Worm (Caenorhabditis elegans): ENCODE data around the gene srh-239.

Gene srh-239

DNA sequence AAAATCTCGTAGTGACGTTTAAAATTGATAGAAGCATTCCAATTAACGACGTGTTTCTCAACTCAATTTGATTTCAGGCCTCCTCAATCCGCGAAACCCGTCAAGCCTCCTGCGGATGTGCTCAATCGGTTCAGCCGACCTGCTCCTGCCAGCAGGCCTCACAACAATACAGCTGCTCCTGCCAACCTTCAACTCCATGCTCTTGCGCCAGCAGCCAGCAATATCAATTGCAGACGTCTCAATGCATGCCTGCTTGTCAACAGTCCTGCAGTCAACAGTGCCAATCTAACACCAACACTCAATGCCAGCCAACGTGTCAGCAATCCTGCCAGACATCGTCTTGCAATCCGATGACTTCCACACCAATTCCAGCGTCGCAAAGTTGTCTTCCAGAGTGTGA is 20.5 kb downstream of the srh-239 start:
- TF ChIP-seq ztf-4 (tag; optimal IDR thresholded peaks at IDR 0.05) = no peak
- TF ChIP-seq elt-1 (tag; optimal IDR thresholded peaks at IDR 0.05) = no peak
- TF ChIP-seq nhr-6 (tag; optimal IDR thresholded peaks at IDR 0.05) = no peak
- TF ChIP-seq R02D3.7 (tag; optimal IDR thresholded peaks at IDR 0.05) = no peak
- TF ChIP-seq nhr-77 (tag; optimal IDR thresholded peaks at IDR 0.05) = no peak
- no peak for TF ChIP-seq peb-1 (tag; optimal IDR thresholded peaks at IDR 0.05)
- TF ChIP-seq lin-11 (tag; optimal IDR thresholded peaks at IDR 0.05) = no peak
- no peak for TF ChIP-seq F13H6.1 (tag; optimal IDR thresholded peaks at IDR 0.05)
- no peak for TF ChIP-seq mab-5 (tag; optimal IDR thresholded peaks at IDR 0.05)
- no peak for TF ChIP-seq ztf-1 (GFP tag; conservative IDR thresholded peaks at IDR 0.05)
- TF ChIP-seq ama-1 (optimal IDR thresholded peaks at IDR 0.05) = no peak
- no peak for TF ChIP-seq nhr-11 (tag; optimal IDR thresholded peaks at IDR 0.05)
- TF ChIP-seq C34F6.9 (tag; optimal IDR thresholded peaks at IDR 0.05) = no peak

DNA sequence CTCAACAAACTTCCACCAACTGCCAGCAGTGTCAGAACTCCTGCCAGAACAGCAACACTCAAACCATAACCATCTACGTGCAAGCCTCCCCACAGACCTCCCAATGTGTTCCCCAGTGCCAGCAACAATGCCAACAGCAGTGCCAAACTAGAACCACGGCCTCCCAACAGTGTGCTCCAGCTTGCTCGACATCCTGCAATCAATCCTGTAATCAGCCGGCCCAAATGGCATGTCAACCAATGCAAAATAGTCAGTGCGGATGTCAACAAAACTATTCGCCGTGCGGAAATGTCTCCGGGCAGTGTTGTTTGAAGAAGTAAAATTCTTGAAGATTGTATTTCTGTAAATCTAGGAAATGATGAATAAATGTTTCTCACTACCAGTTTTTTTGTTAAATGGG is 21.2 kb downstream of the srh-239 start:
- TF ChIP-seq unc-39 (tag; optimal IDR thresholded peaks at IDR 0.05) (no peak), blmp-1 (tag; optimal IDR thresholded peaks at IDR 0.05; ENCODE audit: insufficient read depth) (no peak), lin-39 (tag; optimal IDR thresholded peaks at IDR 0.05) (no peak), sem-4 (tag; optimal IDR thresholded peaks at IDR 0.05) (no peak), mdl-1 (tag; optimal IDR thresholded peaks at IDR 0.05) (no peak), ZK546.5 (tag; optimal IDR thresholded peaks at IDR 0.05) (no peak), unc-62 (GFP tag; optimal IDR thresholded peaks at IDR 0.05) (no peak), nhr-21 (tag; optimal IDR thresholded peaks at IDR 0.05) (no peak), C34F6.9 (tag; optimal IDR thresholded peaks at IDR 0.05) (no peak), unc-55 (GFP tag; optimal IDR thresholded peaks at IDR 0.05) (no peak), ztf-1 (GFP tag; conservative IDR thresholded peaks at IDR 0.05) (no peak), aly-2 (tag; optimal IDR thresholded peaks at IDR 0.05) (no peak)

DNA sequence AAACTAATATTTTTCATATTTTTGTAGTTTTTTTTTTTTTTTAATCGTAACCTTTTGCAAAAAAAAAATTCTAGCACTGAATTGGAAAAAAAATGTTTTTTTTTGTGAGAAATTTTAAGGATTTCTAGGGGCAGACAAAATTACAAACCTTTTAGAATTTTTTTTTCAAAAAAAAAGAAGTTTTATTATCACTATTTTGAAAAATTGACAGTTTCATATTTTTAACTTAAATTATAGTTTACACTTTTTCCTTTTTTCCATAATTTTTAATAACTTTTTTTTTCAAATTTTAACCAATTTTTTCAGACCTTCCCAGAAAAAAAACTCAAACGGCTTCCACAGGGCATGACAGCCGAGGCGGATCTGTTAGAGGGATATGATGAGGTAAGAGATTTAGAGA is 25.5 kb downstream of the srh-239 start, which contains the start of gene dpf-1:
TSS of gene dpf-1 (plus strand) at position 301 of the 400 bp plus-strand sequence.
- TF ChIP-seq nhr-6 (tag; optimal IDR thresholded peaks at IDR 0.05) (no peak), blmp-1 (tag; optimal IDR thresholded peaks at IDR 0.05; ENCODE audit: insufficient read depth) (no peak), sem-4 (tag; optimal IDR thresholded peaks at IDR 0.05) (no peak), ama-1 (optimal IDR thresholded peaks at IDR 0.05) (no peak), skn-1 (tag; optimal IDR thresholded peaks at IDR 0.05) (no peak)

DNA sequence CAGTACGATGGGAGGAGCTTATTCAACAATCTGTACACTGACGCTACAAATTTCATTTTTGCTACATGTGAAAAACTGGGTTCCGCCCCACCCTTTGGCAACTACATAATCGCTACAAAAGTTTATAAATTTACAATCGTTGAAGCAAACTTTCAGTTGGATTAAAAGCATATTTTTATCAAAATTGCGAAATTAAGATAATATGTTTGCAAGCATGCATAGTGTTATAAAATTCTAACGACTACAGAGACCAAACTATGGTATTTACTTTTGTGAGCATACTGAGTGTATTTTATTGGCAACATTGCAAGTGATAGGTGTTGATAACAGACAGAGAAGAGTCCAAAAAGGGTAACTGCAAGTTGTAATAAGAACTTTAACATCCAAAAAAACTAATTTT is 33.1 kb downstream of the srh-239 start, which contains the start of gene C06B8.2:
TSS of gene C06B8.2 (minus strand) at position 153 of the 400 bp plus-strand sequence.
- TF ChIP-seq nhr-21 (tag; optimal IDR thresholded peaks at IDR 0.05) (no peak), ztf-1 (GFP tag; conservative IDR thresholded peaks at IDR 0.05) (no peak), mdl-1 (tag; optimal IDR thresholded peaks at IDR 0.05) (no peak), nhr-10 (tag; optimal IDR thresholded peaks at IDR 0.05) (no peak), unc-55 (GFP tag; optimal IDR thresholded peaks at IDR 0.05) (no peak), nhr-23 (tag; optimal IDR thresholded peaks at IDR 0.05) (no peak), elt-1 (tag; optimal IDR thresholded peaks at IDR 0.05) (no peak), sem-4 (tag; optimal IDR thresholded peaks at IDR 0.05) (no peak), ceh-16 (tag; optimal IDR thresholded peaks at IDR 0.05) (no peak), lin-11 (tag; optimal IDR thresholded peaks at IDR 0.05) (no peak), skn-1 (tag; optimal IDR thresholded peaks at IDR 0.05) (no peak), snpc-4 (tag; optimal IDR thresholded peaks at IDR 0.05) (no peak)

DNA sequence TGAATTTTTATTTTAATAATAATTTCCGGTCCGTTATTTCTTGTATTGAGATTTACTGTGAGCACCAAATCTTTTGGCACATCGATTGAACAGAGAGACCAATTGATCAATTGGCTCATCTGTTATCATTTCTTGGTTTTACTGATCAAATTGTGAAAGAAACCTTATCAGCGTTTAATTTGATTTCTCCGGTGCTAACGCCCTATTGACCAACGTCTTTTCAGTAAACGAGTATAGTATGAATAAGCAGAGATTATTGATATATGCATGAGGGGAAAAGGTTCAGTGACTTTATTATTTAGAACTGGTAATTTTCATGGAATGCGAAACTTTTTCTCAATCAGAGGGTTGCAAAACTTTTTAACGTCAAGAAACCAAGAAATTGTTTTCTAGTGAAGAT is 33.6 kb downstream of the srh-239 start:
- TF ChIP-seq mbf-1 (tag; optimal IDR thresholded peaks at IDR 0.05) (no peak), fos-1 (tag; optimal IDR thresholded peaks at IDR 0.05) (peak; percentile 56), sma-9 (GFP tag; optimal IDR thresholded peaks at IDR 0.05) (peak; percentile 15), sma-9 (tag; optimal IDR thresholded peaks at IDR 0.05) (no peak), skn-1 (tag; optimal IDR thresholded peaks at IDR 0.05) (no peak)

DNA sequence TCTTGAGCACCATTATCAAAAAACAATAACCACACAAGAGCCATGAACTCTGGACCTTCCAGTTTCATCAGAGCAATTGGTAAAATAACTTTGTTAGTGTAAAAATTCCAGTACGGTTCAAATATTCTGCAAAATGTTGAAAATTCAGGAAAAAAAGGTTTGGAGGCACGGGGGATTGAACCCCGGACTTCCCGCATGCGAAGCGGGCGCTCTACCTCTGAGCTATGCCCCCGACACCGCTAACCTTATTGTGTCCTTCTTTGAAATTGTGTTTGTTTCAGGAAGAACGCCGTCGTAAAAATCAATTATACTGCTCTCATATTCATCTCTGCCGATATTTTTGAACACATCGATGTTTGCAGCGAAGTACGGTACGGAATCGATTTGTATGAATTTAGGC is 34.3 kb downstream of the srh-239 start:
- TF ChIP-seq peb-1 (tag; optimal IDR thresholded peaks at IDR 0.05) (no peak), fos-1 (tag; optimal IDR thresholded peaks at IDR 0.05) (no peak), mbf-1 (tag; optimal IDR thresholded peaks at IDR 0.05) (no peak), unc-55 (GFP tag; optimal IDR thresholded peaks at IDR 0.05) (no peak), nhr-77 (tag; optimal IDR thresholded peaks at IDR 0.05) (no peak), ZK546.5 (tag; optimal IDR thresholded peaks at IDR 0.05) (no peak), zag-1 (tag; optimal IDR thresholded peaks at IDR 0.05) (no peak), unc-39 (tag; optimal IDR thresholded peaks at IDR 0.05) (no peak), ztf-1 (GFP tag; conservative IDR thresholded peaks at IDR 0.05) (no peak), sma-3 (GFP tag; optimal IDR thresholded peaks at IDR 0.05) (no peak), nhr-10 (tag; optimal IDR thresholded peaks at IDR 0.05) (no peak), crh-2 (tag; optimal IDR thresholded peaks at IDR 0.05) (no peak), blmp-1 (tag; optimal IDR thresholded peaks at IDR 0.05; ENCODE audit: insufficient read depth) (no peak), elt-1 (tag; optimal IDR thresholded peaks at IDR 0.05) (no peak), egl-27 (tag; optimal IDR thresholded peaks at IDR 0.05) (no peak)

Measured in whole organism, L2 larva.